Worm (Caenorhabditis elegans): ENCODE data around the gene nsph-3.2.

nsph-3.2 gene

ce11 chrIV:10112570-10112969 is at the start of gene nsph-3.2:
Gene nsph-3.2 (plus strand): TSS chrIV:10112870.
- TF ChIP-seq T22C8.4 (GFP tag; IDR thresholded peaks at IDR 0.05) (no peak), klf-2 (GFP tag; conservative IDR thresholded peaks at IDR 0.05) (no peak), tab-1 (GFP tag; IDR thresholded peaks at IDR 0.05) (no peak), ref-1 (GFP tag; conservative IDR thresholded peaks at IDR 0.05) (no peak)

DNA sequence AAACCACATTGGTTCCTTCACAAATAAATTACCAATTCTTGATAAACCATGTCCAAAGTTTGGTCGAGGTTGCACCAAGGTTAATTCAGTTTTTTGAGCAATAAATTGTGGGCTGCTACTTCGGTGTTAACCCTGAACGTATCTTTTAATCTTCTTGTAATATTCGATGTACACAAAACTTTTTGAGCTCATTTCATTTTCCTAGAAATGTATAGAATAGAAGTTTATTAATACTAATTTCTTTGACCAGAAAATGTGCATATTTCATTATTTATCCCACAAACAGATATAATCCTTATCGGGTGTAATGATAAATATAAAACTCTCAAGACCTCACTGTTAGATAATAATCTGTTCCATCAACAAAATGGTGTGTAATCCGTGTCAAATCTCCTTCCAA is 48.7 kb upstream of the nsph-3.2 start:
- TF ChIP-seq ztf-29 (GFP tag; IDR thresholded peaks at IDR 0.05) (no peak), cog-1 (tag; optimal IDR thresholded peaks at IDR 0.05) (no peak), med-1 (GFP tag; optimal IDR thresholded peaks at IDR 0.05; ENCODE audit: insufficient read depth) (no peak), ztf-23 (GFP tag; IDR thresholded peaks at IDR 0.05) (no peak), klf-2 (GFP tag; conservative IDR thresholded peaks at IDR 0.05) (no peak), ref-1 (GFP tag; conservative IDR thresholded peaks at IDR 0.05) (no peak), tab-1 (GFP tag; IDR thresholded peaks at IDR 0.05) (no peak), flt-1 (GFP tag; IDR thresholded peaks at IDR 0.05) (no peak), T22C8.4 (GFP tag; IDR thresholded peaks at IDR 0.05) (no peak)

DNA sequence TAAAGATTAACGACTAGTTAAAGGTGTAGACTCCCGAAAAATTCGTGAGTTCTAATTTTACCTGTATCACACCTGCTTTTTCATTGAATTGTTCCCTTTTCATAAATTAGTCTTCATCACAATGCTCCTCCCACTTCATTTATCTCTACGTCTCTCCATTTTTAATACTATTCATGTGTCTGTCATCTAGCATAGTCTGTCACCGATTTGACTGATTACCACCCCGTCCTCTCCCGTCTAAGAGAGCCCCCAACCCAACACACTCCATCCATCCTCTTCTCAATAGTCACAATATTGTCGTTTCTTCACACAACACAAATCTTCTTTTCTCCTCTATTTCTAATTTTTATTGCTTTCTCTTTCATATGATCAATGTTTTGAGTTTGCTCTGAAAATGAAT is 47.5 kb upstream of the nsph-3.2 start:
- no peak for TF ChIP-seq T22C8.4 (GFP tag; IDR thresholded peaks at IDR 0.05)
- TF ChIP-seq tab-1 (GFP tag; IDR thresholded peaks at IDR 0.05) = no peak
- TF ChIP-seq flt-1 (GFP tag; IDR thresholded peaks at IDR 0.05) = no peak
- no peak for TF ChIP-seq ref-1 (GFP tag; conservative IDR thresholded peaks at IDR 0.05)
- TF ChIP-seq ztf-23 (GFP tag; IDR thresholded peaks at IDR 0.05) = no peak
- no peak for TF ChIP-seq ztf-29 (GFP tag; IDR thresholded peaks at IDR 0.05)
- TF ChIP-seq med-1 (GFP tag; optimal IDR thresholded peaks at IDR 0.05; ENCODE audit: insufficient read depth) = no peak
- no peak for TF ChIP-seq cog-1 (tag; optimal IDR thresholded peaks at IDR 0.05)
- no peak for TF ChIP-seq klf-2 (GFP tag; conservative IDR thresholded peaks at IDR 0.05)

DNA sequence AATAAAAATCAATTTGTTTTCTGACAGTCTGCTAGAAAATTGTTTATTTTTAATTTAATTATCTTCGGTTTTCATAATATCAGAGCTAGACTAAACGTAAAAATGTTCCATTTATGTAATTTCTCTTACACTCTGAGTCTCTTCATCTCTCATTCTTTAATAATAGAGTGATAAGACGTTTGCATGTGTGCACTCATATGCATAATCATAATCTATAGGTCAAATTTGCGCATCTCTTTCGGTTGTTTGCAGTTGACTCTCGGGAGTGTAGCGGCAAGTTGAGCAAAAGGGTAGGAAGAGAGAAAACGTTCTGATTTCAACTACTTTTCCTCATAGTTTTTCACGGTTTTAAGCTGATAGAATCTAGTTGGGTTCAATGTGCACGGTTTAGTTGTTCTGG is 46.2 kb upstream of the nsph-3.2 start:
- TF ChIP-seq T22C8.4 (GFP tag; IDR thresholded peaks at IDR 0.05) (no peak), ztf-29 (GFP tag; IDR thresholded peaks at IDR 0.05) (no peak), med-1 (GFP tag; optimal IDR thresholded peaks at IDR 0.05; ENCODE audit: insufficient read depth) (no peak), klf-2 (GFP tag; conservative IDR thresholded peaks at IDR 0.05) (no peak), ztf-23 (GFP tag; IDR thresholded peaks at IDR 0.05) (no peak), cog-1 (tag; optimal IDR thresholded peaks at IDR 0.05) (no peak), flt-1 (GFP tag; IDR thresholded peaks at IDR 0.05) (no peak), ref-1 (GFP tag; conservative IDR thresholded peaks at IDR 0.05) (no peak), tab-1 (GFP tag; IDR thresholded peaks at IDR 0.05) (no peak)

DNA sequence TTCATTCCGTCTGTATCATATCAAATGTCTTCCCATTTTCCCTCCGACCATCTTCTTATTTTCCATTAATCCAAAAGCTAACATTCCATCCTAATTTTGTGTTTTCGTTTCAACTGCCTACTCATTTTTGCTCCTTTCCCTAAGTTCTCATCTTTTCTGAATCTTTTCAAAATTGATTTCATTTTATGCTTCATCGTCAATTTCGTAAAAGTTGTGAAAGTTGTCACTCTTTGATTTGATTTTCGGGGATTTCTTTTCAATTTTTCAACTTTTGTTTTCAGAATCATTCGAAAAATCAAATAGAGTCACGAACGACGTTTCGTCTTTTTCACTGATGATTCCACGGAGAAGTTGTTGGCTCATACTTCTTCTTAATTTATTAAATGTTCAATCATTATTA is 45.1 kb upstream of the nsph-3.2 start, which contains the start of gene cwn-2:
cwn-2 (plus strand) TSS at position 276 of the 400 bp plus-strand sequence.
- TF ChIP-seq klf-2 (GFP tag; conservative IDR thresholded peaks at IDR 0.05) = no peak
- TF ChIP-seq tab-1 (GFP tag; IDR thresholded peaks at IDR 0.05) = no peak
- no peak for TF ChIP-seq ztf-29 (GFP tag; IDR thresholded peaks at IDR 0.05)
- TF ChIP-seq cog-1 (tag; optimal IDR thresholded peaks at IDR 0.05) = no peak
- no peak for TF ChIP-seq ref-1 (GFP tag; conservative IDR thresholded peaks at IDR 0.05)
- TF ChIP-seq med-1 (GFP tag; optimal IDR thresholded peaks at IDR 0.05; ENCODE audit: insufficient read depth) = no peak
- TF ChIP-seq flt-1 (GFP tag; IDR thresholded peaks at IDR 0.05) = no peak
- TF ChIP-seq ztf-23 (GFP tag; IDR thresholded peaks at IDR 0.05) = no peak
- no peak for TF ChIP-seq T22C8.4 (GFP tag; IDR thresholded peaks at IDR 0.05)

DNA sequence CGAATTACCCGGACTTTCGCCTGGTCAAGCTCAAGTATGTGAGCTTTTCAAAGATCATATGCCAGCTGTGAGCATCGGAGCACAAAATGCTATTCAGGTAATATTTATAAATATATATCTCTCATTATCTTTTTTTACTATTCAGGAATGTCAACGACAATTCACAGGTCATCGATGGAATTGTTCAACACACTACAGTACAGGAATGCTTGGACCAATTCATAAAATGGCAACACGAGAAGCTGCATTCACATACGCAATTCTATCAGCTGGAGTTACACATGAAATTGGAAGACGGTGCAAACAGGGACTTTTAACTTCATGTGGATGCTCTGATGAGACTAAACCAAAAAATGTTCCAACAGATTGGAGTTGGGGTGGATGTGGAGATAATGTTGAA is 44.4 kb upstream of the nsph-3.2 start:
- TF ChIP-seq ref-1 (GFP tag; conservative IDR thresholded peaks at IDR 0.05) (no peak), ztf-23 (GFP tag; IDR thresholded peaks at IDR 0.05) (no peak), klf-2 (GFP tag; conservative IDR thresholded peaks at IDR 0.05) (no peak), cog-1 (tag; optimal IDR thresholded peaks at IDR 0.05) (no peak), tab-1 (GFP tag; IDR thresholded peaks at IDR 0.05) (no peak), ztf-29 (GFP tag; IDR thresholded peaks at IDR 0.05) (no peak), flt-1 (GFP tag; IDR thresholded peaks at IDR 0.05) (no peak), med-1 (GFP tag; optimal IDR thresholded peaks at IDR 0.05; ENCODE audit: insufficient read depth) (no peak), T22C8.4 (GFP tag; IDR thresholded peaks at IDR 0.05) (no peak)

DNA sequence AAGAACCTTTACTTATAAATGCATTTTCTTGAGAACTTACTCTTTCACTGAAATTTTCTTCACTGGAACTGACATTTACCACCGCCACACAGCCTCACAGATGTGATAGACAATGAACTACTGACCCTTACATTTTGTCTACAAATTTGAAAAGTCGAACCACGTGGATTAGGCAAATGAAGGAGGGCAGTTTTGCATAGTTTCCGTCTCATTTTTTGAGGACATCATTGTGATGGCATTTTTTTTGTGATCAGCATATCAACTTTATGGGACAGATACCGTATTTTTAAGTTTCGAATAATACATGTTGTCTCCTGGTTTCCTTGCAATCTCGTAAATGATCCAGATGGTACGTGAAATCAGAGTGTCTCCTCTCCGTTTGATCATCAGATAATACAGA is 40.1 kb upstream of the nsph-3.2 start, which contains the start of gene W01B6.3:
W01B6.3 (minus strand) TSS at position 101 of the 400 bp plus-strand sequence.
- TF ChIP-seq ztf-23 (GFP tag; IDR thresholded peaks at IDR 0.05) = no peak

DNA sequence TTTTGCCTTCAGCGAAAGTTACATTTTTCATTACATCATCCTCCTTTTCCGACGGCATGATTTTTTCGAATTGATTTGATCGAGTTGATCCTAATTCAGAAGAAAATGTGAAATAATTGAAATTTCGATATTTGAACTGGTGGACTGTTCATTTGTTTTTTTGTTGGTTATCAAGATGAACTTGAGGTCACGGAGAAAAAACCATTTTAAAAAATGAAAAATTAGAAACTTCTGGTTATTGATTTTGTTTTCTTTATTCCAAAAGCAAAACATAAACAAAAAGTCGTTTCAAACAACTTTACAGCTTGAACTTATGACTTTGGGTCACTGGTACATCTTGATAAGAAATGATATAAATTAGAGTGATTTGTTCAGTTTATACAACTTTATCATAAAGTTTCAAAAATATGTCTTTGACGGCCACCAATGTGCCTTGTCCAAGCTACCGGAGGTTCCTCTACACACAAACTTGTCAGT is 37.6 kb upstream of the nsph-3.2 start, which contains the start of the genes ttbk-4 and W01B6.4:
ttbk-4 (minus strand) TSS at position 101 of the 477 bp plus-strand sequence.
W01B6.4 (plus strand) TSS at position 427 of the 477 bp plus-strand sequence.
- TF ChIP-seq cog-1 (tag; optimal IDR thresholded peaks at IDR 0.05) (no peak), T22C8.4 (GFP tag; IDR thresholded peaks at IDR 0.05) (no peak), med-1 (GFP tag; optimal IDR thresholded peaks at IDR 0.05; ENCODE audit: insufficient read depth) (no peak), ztf-29 (GFP tag; IDR thresholded peaks at IDR 0.05) (no peak), ref-1 (GFP tag; conservative IDR thresholded peaks at IDR 0.05) (no peak), flt-1 (GFP tag; IDR thresholded peaks at IDR 0.05) (no peak), tab-1 (GFP tag; IDR thresholded peaks at IDR 0.05) (no peak), ztf-23 (GFP tag; IDR thresholded peaks at IDR 0.05) (no peak), klf-2 (GFP tag; conservative IDR thresholded peaks at IDR 0.05) (no peak)

DNA sequence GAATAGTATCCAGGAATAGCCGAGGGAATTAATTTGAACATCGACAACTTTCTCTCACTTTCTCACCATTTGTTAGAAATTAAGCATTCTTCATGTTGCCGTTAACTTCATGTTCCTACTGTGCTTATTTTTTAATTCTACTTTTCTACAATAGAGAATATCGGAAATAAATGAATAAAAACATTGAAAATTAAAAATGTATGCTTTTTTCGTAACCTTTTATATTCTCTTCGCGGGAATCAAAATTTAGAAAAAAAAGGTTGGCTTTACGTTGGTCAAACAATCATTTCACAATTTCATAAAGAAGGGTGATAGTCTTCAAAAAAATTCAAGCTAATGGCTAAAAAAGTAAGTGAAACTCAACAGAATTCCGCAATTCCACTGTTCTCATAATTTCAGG is 36.8 kb upstream of the nsph-3.2 start, which contains the start of gene W01B6.5:
W01B6.5 (plus strand) TSS at position 301 of the 400 bp plus-strand sequence.
- no peak for TF ChIP-seq flt-1 (GFP tag; IDR thresholded peaks at IDR 0.05)
- no peak for TF ChIP-seq cog-1 (tag; optimal IDR thresholded peaks at IDR 0.05)
- no peak for TF ChIP-seq med-1 (GFP tag; optimal IDR thresholded peaks at IDR 0.05; ENCODE audit: insufficient read depth)
- TF ChIP-seq tab-1 (GFP tag; IDR thresholded peaks at IDR 0.05) = no peak
- TF ChIP-seq ref-1 (GFP tag; conservative IDR thresholded peaks at IDR 0.05) = no peak
- no peak for TF ChIP-seq ztf-29 (GFP tag; IDR thresholded peaks at IDR 0.05)
- TF ChIP-seq ztf-23 (GFP tag; IDR thresholded peaks at IDR 0.05) = no peak
- no peak for TF ChIP-seq T22C8.4 (GFP tag; IDR thresholded peaks at IDR 0.05)
- no peak for TF ChIP-seq klf-2 (GFP tag; conservative IDR thresholded peaks at IDR 0.05)

DNA sequence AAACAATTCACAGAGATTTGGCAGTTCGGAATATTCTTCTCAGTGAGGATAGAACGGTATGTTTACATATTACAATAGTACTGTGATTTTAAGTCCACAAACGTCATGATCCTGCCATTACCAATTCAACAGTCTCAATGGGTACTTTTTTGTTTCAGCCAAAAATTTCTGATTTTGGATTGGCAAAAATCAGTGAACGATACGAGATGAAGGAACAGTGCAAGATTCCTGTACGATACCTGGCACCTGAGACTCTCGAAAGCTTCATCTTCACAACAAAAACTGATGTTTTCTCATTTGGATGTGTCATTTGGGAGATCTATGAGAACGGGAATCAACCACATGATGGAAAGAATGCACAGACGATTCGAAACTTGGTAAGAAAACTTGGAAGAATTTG is 34.7 kb upstream of the nsph-3.2 start:
- TF ChIP-seq flt-1 (GFP tag; IDR thresholded peaks at IDR 0.05) (no peak), ztf-23 (GFP tag; IDR thresholded peaks at IDR 0.05) (no peak), med-1 (GFP tag; optimal IDR thresholded peaks at IDR 0.05; ENCODE audit: insufficient read depth) (no peak), klf-2 (GFP tag; conservative IDR thresholded peaks at IDR 0.05) (no peak), ref-1 (GFP tag; conservative IDR thresholded peaks at IDR 0.05) (no peak), ztf-29 (GFP tag; IDR thresholded peaks at IDR 0.05) (no peak), tab-1 (GFP tag; IDR thresholded peaks at IDR 0.05) (no peak), cog-1 (tag; optimal IDR thresholded peaks at IDR 0.05) (no peak), T22C8.4 (GFP tag; IDR thresholded peaks at IDR 0.05) (no peak)

Measured in whole organism, midembryonic.